Worm (Caenorhabditis elegans) whole organism, L1 larva: ENCODE data around the gene ZK1240.3.

Experiments used
- ama-1 ChIP-seq: fragments of 150-350 bp; optimal IDR thresholded peaks from 2 replicates; lab custom pipeline; 2014
- egl-27 ChIP-seq, 2 experiments: fragments of 150-350 bp in 1 of 2; sonication (generic microtip); optimal IDR thresholded peaks; 3 replicates each; lab custom pipeline; 2017 to 2018; ENCODE audit warnings: missing biosample characterization in 2 of 2, missing genetic modification characterization in 2 of 2, missing genetic modification reagents in 2 of 2
- ets-5 ChIP-seq: fragments of 200-800 bp; sonication (Bioruptor generic); IDR thresholded peaks from 2 replicates; pipeline ENCODE4 v1.3.6; 2022; ENCODE audit warnings: missing genetic modification characterization, missing compliant biosample characterization
- lin-35 ChIP-seq, 2 experiments: fragments of 150-350 bp; optimal IDR thresholded peaks; 2 replicates each; lab custom pipeline; 2014; ENCODE audit warnings: missing biosample characterization in 2 of 2, missing genetic modification characterization in 2 of 2, missing genetic modification reagents in 2 of 2
- nhr-28 ChIP-seq: fragments of 150-350 bp; optimal IDR thresholded peaks from 2 replicates; lab custom pipeline; 2014; ENCODE audit warnings: missing biosample characterization, missing genetic modification characterization
- pax-3 ChIP-seq: fragments of 200-800 bp; sonication (Bioruptor generic); optimal IDR thresholded peaks from 2 replicates; lab custom pipeline; 2018; ENCODE audit warnings: mild to moderate bottlenecking, missing genetic modification characterization, moderate library complexity, missing compliant biosample characterization
- skn-1 ChIP-seq: fragments of 150-350 bp; optimal IDR thresholded peaks from 2 replicates; lab custom pipeline; 2014; ENCODE audit warnings: missing biosample characterization, missing genetic modification characterization
- tlp-1 ChIP-seq: fragments of 150-350 bp; optimal IDR thresholded peaks from 2 replicates; lab custom pipeline; 2014; ENCODE audit warnings: missing biosample characterization, missing genetic modification characterization
- unc-86 ChIP-seq: sonication (generic microtip); optimal IDR thresholded peaks from 2 replicates; lab custom pipeline; 2016; ENCODE audit warnings: missing genetic modification characterization, missing compliant biosample characterization

DNA sequence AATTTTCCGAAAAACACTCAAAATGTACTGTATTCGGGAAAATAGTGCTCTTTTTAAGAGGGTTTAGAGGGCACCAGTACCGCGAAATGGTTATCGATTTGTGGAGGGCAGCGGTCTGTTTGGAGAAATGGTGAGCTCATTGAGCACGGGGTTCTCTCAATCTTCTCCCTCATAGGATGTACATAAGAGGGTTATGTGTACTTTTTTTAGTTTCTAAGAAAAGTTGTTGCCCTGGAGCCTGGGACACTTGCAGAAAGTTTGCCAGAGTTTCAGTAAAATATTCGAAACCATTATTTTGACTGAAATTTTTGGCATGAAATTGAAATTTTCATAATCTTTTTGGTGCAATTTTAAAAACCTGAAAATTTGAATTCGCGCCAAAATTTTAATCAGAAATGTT lies 32.4 kb downstream of the ZK1240.3 start, which contains the start of gene F43C11.10:
- TF ChIP-seq unc-86 (tag; lab: Kevin White, UChicago) (no peak), nhr-28 (tag; lab: Kevin White, UChicago) (no peak), tlp-1 (no peak), skn-1 (tag; lab: Kevin White, UChicago) (no peak), egl-27 (tag; optimal IDR thresholded peaks at IDR 0.05; lab: Kevin White, UChicago) (no peak), ets-5 (GFP tag; lab: Robert Waterston, UW) (no peak), ama-1 (no peak), lin-35 (GFP tag; optimal IDR thresholded peaks at IDR 0.05; lab: Kevin White, UChicago) (no peak), pax-3 (tag; lab: Kevin White, UChicago) (no peak)
